Fruit fly (Drosophila melanogaster) whole organism, embryonic: ENCODE data around the gene CG12448.
A peak's percentile ranks its signal among the peaks of the same experiment; 100 is the strongest.

Source experiments
- Abd-B ChIP-seq: fragments of 200-800 bp; sonication (Bioruptor generic); optimal IDR thresholded peaks from 2 replicates; lab custom pipeline; 2018; ENCODE audit warnings: missing biosample characterization, mild to moderate bottlenecking, missing genetic modification characterization, moderate library complexity
- CG10147 ChIP-seq: fragments of 200-800 bp; sonication (Bioruptor generic); optimal IDR thresholded peaks from 2 replicates; lab custom pipeline; 2019; ENCODE audit warnings: missing biosample characterization, mild to moderate bottlenecking, missing genetic modification characterization, moderate library complexity
- CG10209 ChIP-seq: fragments of 200-800 bp; sonication (Bioruptor generic); optimal IDR thresholded peaks from 3 replicates; lab custom pipeline; 2017; ENCODE audit warnings: missing biosample characterization, mild to moderate bottlenecking, missing genetic modification characterization, missing genetic modification reagents
- CG11093 ChIP-seq: fragments of 200-800 bp; sonication (Bioruptor generic); IDR thresholded peaks from 3 replicates; pipeline ENCODE4 v1.3.6; 2022; ENCODE audit warnings: missing biosample characterization, missing genetic modification characterization
- CG14050 ChIP-seq: fragments of 200-800 bp; sonication (Bioruptor generic); IDR thresholded peaks from 3 replicates; pipeline ENCODE4 v1.3.6; 2022; ENCODE audit warnings: missing biosample characterization, missing genetic modification characterization
- CG1603 ChIP-seq: fragments of 200-800 bp; sonication (Bioruptor generic); optimal IDR thresholded peaks from 2 replicates; lab custom pipeline; 2019; ENCODE audit warnings: missing biosample characterization, mild to moderate bottlenecking, missing genetic modification characterization, moderate library complexity
- CG1647 ChIP-seq: fragments of 200-800 bp; sonication (Bioruptor generic); optimal IDR thresholded peaks from 3 replicates; lab custom pipeline; 2016; ENCODE audit warnings: missing biosample characterization, missing genetic modification characterization
- CG18011 ChIP-seq: fragments of 200-800 bp; sonication (Bioruptor generic); optimal IDR thresholded peaks from 2 replicates; lab custom pipeline; 2017; ENCODE audit warnings: missing biosample characterization, missing genetic modification characterization, mild to moderate bottlenecking, moderate library complexity, missing genotype
- CG18262 ChIP-seq: fragments of 200-800 bp; optimal IDR thresholded peaks from 3 replicates; lab custom pipeline; 2019; ENCODE audit warnings: missing biosample characterization, mild to moderate bottlenecking, missing genetic modification characterization, moderate library complexity
- CG3163 ChIP-seq: fragments of 200-800 bp; sonication (Bioruptor generic); optimal IDR thresholded peaks from 3 replicates; lab custom pipeline; 2016; ENCODE audit warnings: missing biosample characterization, missing genetic modification characterization
- CG43689 ChIP-seq: fragments of 200-800 bp; sonication (Bioruptor generic); IDR thresholded peaks from 2 replicates; pipeline ENCODE4 v1.3.6; 2022; ENCODE audit warnings: missing biosample characterization, missing genetic modification characterization
- CG4424 ChIP-seq: fragments of 200-800 bp; sonication (Bioruptor generic); optimal IDR thresholded peaks from 3 replicates; lab custom pipeline; 2016; ENCODE audit warnings: missing biosample characterization, missing genetic modification characterization
- CG5953 ChIP-seq: fragments of 200-800 bp; sonication (Bioruptor generic); IDR thresholded peaks from 2 replicates; pipeline ENCODE4 v1.3.6; 2022; ENCODE audit warnings: missing biosample characterization, missing genetic modification characterization
- CG7963 ChIP-seq: fragments of 200-800 bp; sonication (Bioruptor generic); IDR thresholded peaks from 3 replicates; pipeline ENCODE4 v1.3.6; 2022; ENCODE audit warnings: missing biosample characterization, missing genetic modification characterization; ENCODE audit not compliant: partially characterized antibody
- CG8388 ChIP-seq: fragments of 200-800 bp; sonication (Bioruptor generic); optimal IDR thresholded peaks from 2 replicates; lab custom pipeline; 2019; ENCODE audit warnings: missing biosample characterization, mild to moderate bottlenecking, missing genetic modification characterization, moderate library complexity
- CG8478 ChIP-seq: fragments of >200 bp; optimal IDR thresholded peaks from 2 replicates; lab custom pipeline; 2018
- CG8765 ChIP-seq: fragments of 200-800 bp; sonication (Bioruptor generic); IDR thresholded peaks from 2 replicates; pipeline ENCODE4 v1.3.6; 2022; ENCODE audit warnings: missing biosample characterization, missing genetic modification characterization
- CG8944 ChIP-seq: fragments of 200-800 bp; sonication (Bioruptor generic); optimal IDR thresholded peaks from 3 replicates; lab custom pipeline; 2016; ENCODE audit warnings: missing biosample characterization, missing genetic modification characterization
- CHES-1-like ChIP-seq: fragments of 200-800 bp; sonication (Bioruptor generic); optimal IDR thresholded peaks from 2 replicates; lab custom pipeline; 2016; ENCODE audit warnings: missing biosample characterization, missing genetic modification characterization
- CrebB ChIP-seq: fragments of 200-800 bp; sonication (Bioruptor generic); optimal IDR thresholded peaks from 3 replicates; lab custom pipeline; 2018; ENCODE audit warnings: missing biosample characterization, mild to moderate bottlenecking, missing genetic modification characterization
- Dp ChIP-seq: fragments of 200-800 bp; sonication (Bioruptor generic); optimal IDR thresholded peaks from 2 replicates; lab custom pipeline; 2018; ENCODE audit warnings: missing biosample characterization, mild to moderate bottlenecking, missing genetic modification characterization, moderate library complexity
- Fer3 ChIP-seq: fragments of 200-800 bp; sonication (Bioruptor generic); optimal IDR thresholded peaks from 2 replicates; lab custom pipeline; 2018; ENCODE audit warnings: missing biosample characterization, mild to moderate bottlenecking, missing genetic modification characterization, moderate library complexity
- GATAe ChIP-seq: fragments of 200-800 bp; sonication (Bioruptor generic); conservative IDR thresholded peaks from 2 replicates; pipeline ENCODE4 v1.3.6; 2022; ENCODE audit warnings: missing biosample characterization, missing genetic modification characterization
- NC2α ChIP-seq: fragments of 200-800 bp; sonication (Bioruptor generic); optimal IDR thresholded peaks from 2 replicates; lab custom pipeline; 2016; ENCODE audit warnings: missing biosample characterization, missing genetic modification characterization
- NK7.1 ChIP-seq: fragments of 200-800 bp; sonication (Bioruptor generic); optimal IDR thresholded peaks from 3 replicates; lab custom pipeline; 2016; ENCODE audit warnings: missing biosample characterization, missing genetic modification characterization
- PHDP ChIP-seq: fragments of 200-800 bp; sonication (Bioruptor generic); optimal IDR thresholded peaks from 3 replicates; lab custom pipeline; 2018; ENCODE audit warnings: missing biosample characterization, mild to moderate bottlenecking, missing genetic modification characterization, moderate library complexity
- Trl ChIP-seq, 3 experiments: fragments of >200 bp in 2 of 3; fragments of 200-800 bp in 1 of 3; sonication (Bioruptor generic) in 1 of 3; optimal IDR thresholded peaks; 2 replicates in 1 of 3; 3 replicates in 2 of 3; lab custom pipeline; 2016 to 2017; ENCODE audit warnings: missing biosample characterization in 1 of 3, missing genetic modification characterization in 1 of 3
- Xrp1 ChIP-seq: fragments of 200-800 bp; sonication (Bioruptor generic); IDR thresholded peaks from 2 replicates; pipeline ENCODE4 v1.3.6; 2022; ENCODE audit warnings: missing biosample characterization, missing genetic modification characterization
- ac ChIP-seq: fragments of 200-800 bp; sonication (Bioruptor generic); optimal IDR thresholded peaks from 3 replicates; lab custom pipeline; 2017; ENCODE audit warnings: missing biosample characterization, mild to moderate bottlenecking, missing genetic modification characterization
- cad ChIP-seq: fragments of >200 bp; optimal IDR thresholded peaks from 2 replicates; lab custom pipeline; 2017; ENCODE audit warnings: missing biosample characterization, missing genetic modification characterization
- chinmo ChIP-seq: fragments of 200-800 bp; sonication (Bioruptor generic); IDR thresholded peaks from 4 replicates; pipeline ENCODE4 v1.3.6; 2022; ENCODE audit warnings: missing biosample characterization, missing genetic modification characterization; ENCODE audit not compliant: partially characterized antibody
- corto ChIP-seq: fragments of 200-800 bp; sonication (Bioruptor generic); optimal IDR thresholded peaks from 2 replicates; lab custom pipeline; 2016; ENCODE audit warnings: missing biosample characterization, mild to moderate bottlenecking, missing genetic modification characterization, moderate library complexity
- croc ChIP-seq: fragments of 200-800 bp; sonication (Bioruptor generic); conservative IDR thresholded peaks from 3 replicates; pipeline ENCODE4 v1.3.6; 2022; ENCODE audit warnings: missing biosample characterization, missing genetic modification characterization
- dysf ChIP-seq: fragments of 200-800 bp; sonication (Bioruptor generic); IDR thresholded peaks from 3 replicates; pipeline ENCODE4 v1.3.6; 2022; ENCODE audit warnings: missing biosample characterization, missing genetic modification characterization
- emc ChIP-seq: fragments of 200-800 bp; sonication (Bioruptor generic); optimal IDR thresholded peaks from 2 replicates; lab custom pipeline; 2016; ENCODE audit warnings: missing biosample characterization, missing genetic modification characterization
- eve ChIP-seq, 2 experiments: fragments of >200 bp; optimal IDR thresholded peaks; 2 replicates each; lab custom pipeline; 2017; ENCODE audit warnings: missing biosample characterization in 2 of 2, missing genetic modification characterization in 2 of 2
- exex ChIP-seq: fragments of 200-800 bp; sonication (Bioruptor generic); optimal IDR thresholded peaks from 4 replicates; lab custom pipeline; 2018; ENCODE audit warnings: missing biosample characterization, mild to moderate bottlenecking, missing genetic modification characterization, moderate library complexity
- fu2 ChIP-seq: fragments of 200-800 bp; sonication (Bioruptor generic); optimal IDR thresholded peaks from 2 replicates; lab custom pipeline; 2016; ENCODE audit warnings: missing biosample characterization, missing genetic modification characterization
- inv ChIP-seq: fragments of 200-800 bp; sonication (Bioruptor generic); IDR thresholded peaks from 2 replicates; pipeline ENCODE4 v1.3.6; 2022; ENCODE audit warnings: missing biosample characterization, missing genetic modification characterization; ENCODE audit not compliant: partially characterized antibody
- jigr1 ChIP-seq: fragments of 200-800 bp; sonication (Bioruptor generic); IDR thresholded peaks from 3 replicates; pipeline ENCODE4 v1.3.6; 2022; ENCODE audit warnings: missing biosample characterization, missing genetic modification characterization
- lbe ChIP-seq: fragments of 200-800 bp; sonication (Bioruptor generic); optimal IDR thresholded peaks from 2 replicates; lab custom pipeline; 2016; ENCODE audit warnings: missing biosample characterization, mild to moderate bottlenecking, missing genetic modification characterization
- mirr ChIP-seq: fragments of 200-800 bp; sonication (Bioruptor generic); optimal IDR thresholded peaks from 3 replicates; lab custom pipeline; 2018; ENCODE audit warnings: missing biosample characterization, mild to moderate bottlenecking, missing genetic modification characterization
- mld ChIP-seq: fragments of 200-800 bp; sonication (Bioruptor generic); IDR thresholded peaks from 3 replicates; pipeline ENCODE4 v1.3.6; 2022; ENCODE audit warnings: missing biosample characterization, missing genetic modification characterization; ENCODE audit not compliant: partially characterized antibody
- nmo ChIP-seq: fragments of 200-800 bp; sonication (Bioruptor generic); optimal IDR thresholded peaks from 2 replicates; lab custom pipeline; 2018; ENCODE audit warnings: missing biosample characterization, mild to moderate bottlenecking, missing genetic modification characterization, moderate library complexity
- schlank ChIP-seq: fragments of 200-800 bp; sonication (Bioruptor generic); optimal IDR thresholded peaks from 2 replicates; lab custom pipeline; 2018; ENCODE audit warnings: missing biosample characterization, mild to moderate bottlenecking, missing genetic modification characterization
- sima ChIP-seq: fragments of 200-800 bp; sonication (Bioruptor generic); optimal IDR thresholded peaks from 2 replicates; lab custom pipeline; 2016; ENCODE audit warnings: missing biosample characterization, missing genetic modification characterization
- zen ChIP-seq: fragments of 200-800 bp; sonication (Bioruptor generic); optimal IDR thresholded peaks from 3 replicates; lab custom pipeline; 2018; ENCODE audit warnings: missing biosample characterization, mild to moderate bottlenecking, missing genetic modification characterization, moderate library complexity
- zfh2 ChIP-seq: fragments of 200-800 bp; sonication (Bioruptor generic); optimal IDR thresholded peaks from 2 replicates; lab custom pipeline; 2016; ENCODE audit warnings: missing biosample characterization, missing genetic modification characterization

CG12448 gene

DNA sequence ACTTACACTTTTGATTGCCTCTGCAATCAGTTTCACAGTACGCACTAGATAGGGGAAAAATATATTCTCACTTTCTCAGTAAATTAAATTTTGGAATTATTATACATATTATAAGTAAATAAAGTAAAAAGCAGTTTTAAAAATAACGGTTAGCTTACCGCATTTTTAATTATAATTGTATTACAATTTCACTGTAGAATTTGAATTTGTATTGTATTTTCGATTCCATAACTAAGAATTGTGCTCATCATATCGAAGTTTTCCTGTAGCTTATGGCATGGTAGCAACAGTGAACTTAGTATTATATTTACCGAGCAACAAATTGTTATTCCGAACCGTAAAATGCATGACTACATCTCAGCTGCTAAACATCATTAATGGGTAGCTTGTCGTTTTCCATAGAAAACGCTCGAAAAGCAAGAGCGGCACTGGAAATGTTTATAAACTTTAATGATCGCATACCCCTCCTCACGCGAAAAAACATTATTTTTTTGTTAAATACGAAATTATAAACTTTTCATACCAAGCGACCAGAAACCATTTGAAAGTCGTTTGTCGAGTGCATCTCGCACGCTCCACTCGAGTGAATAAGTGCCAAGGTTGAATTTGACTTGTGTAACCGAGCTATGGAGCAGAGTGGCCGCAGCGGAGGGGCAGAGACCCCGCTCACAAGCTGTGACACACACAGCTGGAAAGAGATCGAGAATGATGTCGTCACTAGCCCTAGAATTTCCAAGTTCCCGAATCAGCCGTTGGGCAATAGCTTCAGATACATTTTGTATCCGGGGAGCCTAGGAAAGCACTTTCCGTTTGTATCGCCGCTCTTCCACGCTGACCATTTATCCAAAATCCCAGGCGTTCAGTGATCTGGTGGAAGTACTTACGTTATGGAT is 29.0 kb upstream of the CG12448 start (continued):
- no peak for TF ChIP-seq NK7.1
- peak in 1 of 2 experiments; percentile 96 for TF ChIP-seq eve (GFP tag; optimal IDR thresholded peaks at IDR 0.05; lab: Kevin White, UChicago)
- TF ChIP-seq CG43689 (GFP tag; lab: Robert Waterston, UW): peak; percentile 71
- no peak for TF ChIP-seq inv (GFP tag; lab: Robert Waterston, UW)
- TF ChIP-seq CG5953: peak; percentile 65; the same call in 1 of the 2 replicates
- TF ChIP-seq CG1647 (GFP tag; lab: Kevin White, UChicago): no peak
- peak; percentile 98 for TF ChIP-seq CG8388 (GFP tag; lab: Kevin White, UChicago)
- TF ChIP-seq cad: no peak
- TF ChIP-seq nmo (GFP tag; lab: Kevin White, UChicago): peak; percentile 93
- peak; percentile 76 for TF ChIP-seq lbe (GFP tag; lab: Kevin White, UChicago)
- TF ChIP-seq CG1603 (tag; lab: Kevin White, UChicago): peak; percentile 31
- peak; percentile 88 for TF ChIP-seq CG4424 (GFP tag; lab: Kevin White, UChicago)
- TF ChIP-seq corto (GFP tag; lab: Kevin White, UChicago): peak; percentile 2
- TF ChIP-seq CG3163: no peak
- peak; percentile 94 for TF ChIP-seq Fer3 (tag; lab: Kevin White, UChicago)
- peak; percentile 95 for TF ChIP-seq CG18262 (tag; lab: Kevin White, UChicago)
- no peak for TF ChIP-seq NC2α (GFP tag; lab: Kevin White, UChicago)
- no peak for TF ChIP-seq CG8478 (lab: Kevin White, UChicago)
- peak; percentile 78 for TF ChIP-seq zen (tag; lab: Kevin White, UChicago)
- TF ChIP-seq Xrp1: peak; percentile 92
- peak; percentile 82 for TF ChIP-seq schlank
- peak; percentile 92 for TF ChIP-seq CG14050 (GFP tag; lab: Robert Waterston, UW)
- TF ChIP-seq zfh2 (GFP tag; lab: Kevin White, UChicago): peak; percentile 47
- TF ChIP-seq jigr1 (GFP tag; lab: Robert Waterston, UW): peak; percentile 82
- peak; percentile 100 for TF ChIP-seq chinmo (GFP tag; lab: Robert Waterston, UW)
- no peak for TF ChIP-seq sima (GFP tag; lab: Kevin White, UChicago)
- TF ChIP-seq GATAe (GFP tag; lab: Robert Waterston, UW): peak; percentile 84
- no peak for TF ChIP-seq CHES-1-like
- peak; percentile 33; the same call in 1 of the 2 replicates for TF ChIP-seq CG8765
- peak; percentile 93 for TF ChIP-seq CG10209 (GFP tag; lab: Kevin White, UChicago)
- TF ChIP-seq PHDP (tag; lab: Kevin White, UChicago): peak; percentile 96
- TF ChIP-seq Trl (optimal IDR thresholded peaks at IDR 0.05; lab: Kevin White, UChicago): peak in 1 of 2 experiments; percentile 50
- peak; percentile 26 for TF ChIP-seq Trl (GFP tag; optimal IDR thresholded peaks at IDR 0.05; lab: Kevin White, UChicago)
- peak; percentile 60 for TF ChIP-seq mirr (GFP tag; lab: Kevin White, UChicago)
- TF ChIP-seq CG8944 (GFP tag; lab: Kevin White, UChicago): no peak
- peak; percentile 74 for TF ChIP-seq CrebB (tag; lab: Kevin White, UChicago)
- TF ChIP-seq dysf: peak; percentile 96
- peak; percentile 88 for TF ChIP-seq CG10147 (GFP tag; lab: Kevin White, UChicago)
- peak; percentile 78; the same call in 2 of the 3 replicates for TF ChIP-seq CG11093 (GFP tag; lab: Robert Waterston, UW)
- no peak for TF ChIP-seq fu2 (GFP tag; lab: Kevin White, UChicago)
- peak; percentile 96 for TF ChIP-seq Abd-B (GFP tag; lab: Kevin White, UChicago)
- TF ChIP-seq croc (GFP tag; lab: Robert Waterston, UW): peak; percentile 84
- TF ChIP-seq CG7963: no peak
- TF ChIP-seq mld (GFP tag; lab: Robert Waterston, UW): no peak
- peak; percentile 0 for TF ChIP-seq emc
- peak; percentile 81 for TF ChIP-seq exex
- no peak for TF ChIP-seq ac (GFP tag; lab: Kevin White, UChicago)
- no peak for TF ChIP-seq Dp
- peak; percentile 60 for TF ChIP-seq CG18011 (GFP tag; lab: Kevin White, UChicago)
